Fruit fly (Drosophila melanogaster): ENCODE data around the gene ND-39.

dm6 chr3L:20466599-20466998 lies 25.3 kb upstream of the ND-39 start, which contains the start of gene Tdh:
- TF ChIP-seq EcR (GFP tag; optimal IDR thresholded peaks at IDR 0.05) (no peak), Dll (optimal IDR thresholded peaks at IDR 0.05) (no peak), CG8478 (optimal IDR thresholded peaks at IDR 0.05) (no peak), pan (optimal IDR thresholded peaks at IDR 0.05) (no peak), usp (GFP tag; optimal IDR thresholded peaks at IDR 0.05) (no peak), psq (optimal IDR thresholded peaks at IDR 0.05) (no peak)

Data from whole organism.